Worm (Caenorhabditis elegans) whole organism, L3 larva: ENCODE results near the gene Y49E10.10.

Source experiments
- jun-1 ChIP-seq: fragments of 150-350 bp; optimal IDR thresholded peaks from 2 replicates; lab custom pipeline; 2014; ENCODE audit warnings: missing biosample characterization, missing genetic modification reagents, missing genetic modification characterization
- lin-39 ChIP-seq: fragments of 150-350 bp; optimal IDR thresholded peaks from 2 replicates; lab custom pipeline; 2018; ENCODE audit warnings: missing biosample characterization, missing genetic modification reagents, missing genetic modification characterization
- mdl-1 ChIP-seq: fragments of 150-350 bp; optimal IDR thresholded peaks from 2 replicates; lab custom pipeline; 2014; ENCODE audit warnings: missing biosample characterization, missing genetic modification characterization
- zag-1 ChIP-seq: fragments of 150-350 bp; optimal IDR thresholded peaks from 2 replicates; lab custom pipeline; 2014; ENCODE audit warnings: missing biosample characterization, missing genetic modification characterization

DNA sequence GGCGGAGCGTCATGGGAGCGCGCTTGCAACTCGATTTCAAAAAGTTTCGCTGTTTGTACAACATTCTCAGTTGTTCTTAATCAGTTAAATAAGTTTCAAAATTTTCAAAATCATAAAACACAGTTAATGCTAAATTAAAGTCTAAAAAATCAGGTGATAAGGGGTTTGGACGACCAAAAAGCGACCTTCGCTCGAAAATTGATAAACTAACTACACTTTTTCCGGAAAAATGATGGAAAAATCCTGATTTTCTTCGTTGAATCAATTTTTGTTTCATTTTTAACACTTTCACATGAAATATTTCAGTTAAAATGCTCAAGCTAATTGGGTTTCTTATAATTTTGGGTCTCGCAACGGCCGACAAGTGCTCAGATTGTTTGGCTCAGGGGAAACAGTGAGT, 34.9 kb downstream of the Y49E10.10 start, which contains the start of gene Y49E10.16:
- TF ChIP-seq mdl-1 (tag; lab: Kevin White, UChicago) (no peak), lin-39 (no peak), zag-1 (tag; lab: Kevin White, UChicago) (no peak), jun-1 (no peak)
